Worm (Caenorhabditis elegans): Measurements from ENCODE around the gene hpl-1.

- no peak for TF ChIP-seq hmg-4 (GFP tag; optimal IDR thresholded peaks at IDR 0.05)
- no peak for TF ChIP-seq F13C5.2 (tag; optimal IDR thresholded peaks at IDR 0.05)
- TF ChIP-seq scrt-1 (GFP tag; IDR thresholded peaks at IDR 0.05), result no peak
- no peak for TF ChIP-seq ama-1 (optimal IDR thresholded peaks at IDR 0.05)
- TF ChIP-seq aly-1 (tag; optimal IDR thresholded peaks at IDR 0.05), result no peak
- TF ChIP-seq tbx-37 (GFP tag; conservative IDR thresholded peaks at IDR 0.05), result no peak
- no peak for TF ChIP-seq ets-7 (tag; optimal IDR thresholded peaks at IDR 0.05)
- TF ChIP-seq ceh-13 (GFP tag; optimal IDR thresholded peaks at IDR 0.05), result no peak
- TF ChIP-seq flt-1 (GFP tag; IDR thresholded peaks at IDR 0.05), result no peak
Measured at ce11 chrX:13221357-13221756, 23.8 kb upstream of the hpl-1 start, which contains the start of gene asp-4.
